Fruit fly (Drosophila melanogaster): ENCODE data around the gene Ref1.

DNA sequence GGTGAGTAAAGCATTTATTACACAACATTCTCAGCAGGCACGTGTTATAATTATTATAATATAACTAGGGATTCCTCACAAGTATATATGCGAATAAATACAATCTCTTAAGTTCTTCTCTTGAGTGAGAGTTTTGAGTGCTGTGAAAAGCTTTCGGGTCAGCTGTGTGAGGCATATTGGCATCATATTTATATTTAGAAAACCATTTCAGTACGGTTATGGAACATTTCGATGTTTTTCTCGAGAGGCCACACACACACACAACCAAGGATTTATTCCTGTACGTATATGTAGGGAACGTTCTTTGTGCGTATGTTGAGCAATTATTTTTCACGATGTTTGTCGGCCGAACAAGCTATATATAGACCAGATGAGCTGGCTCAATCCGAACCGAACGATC, 32.8 kb upstream of the Ref1 start:
- TF ChIP-seq CTCF (optimal IDR thresholded peaks at IDR 0.05) (no peak), CG8478 (optimal IDR thresholded peaks at IDR 0.05) (no peak)

All from S2 (cell line).